Fruit fly (Drosophila melanogaster) whole organism, embryonic: ENCODE measurements around the gene Rtca.
A peak's percentile ranks its signal among the peaks of the same experiment; 100 is the strongest.

ENCODE experiments used
- BEAF-32 ChIP-seq: fragments of 200-800 bp; sonication (Bioruptor generic); optimal IDR thresholded peaks from 3 replicates; lab custom pipeline; 2017; ENCODE audit warnings: missing biosample characterization, missing genetic modification characterization, mild to moderate bottlenecking, moderate library complexity, missing genetic modification reagents
- CG10147 ChIP-seq: fragments of 200-800 bp; sonication (Bioruptor generic); optimal IDR thresholded peaks from 2 replicates; lab custom pipeline; 2019; ENCODE audit warnings: missing biosample characterization, mild to moderate bottlenecking, missing genetic modification characterization, moderate library complexity
- CG11560 ChIP-seq: fragments of 200-800 bp; sonication (Bioruptor generic); IDR thresholded peaks from 3 replicates; pipeline ENCODE4 v1.3.6; 2022; ENCODE audit warnings: missing biosample characterization, missing genetic modification characterization
- CG12236 ChIP-seq: fragments of 200-800 bp; sonication (Bioruptor generic); optimal IDR thresholded peaks from 2 replicates; lab custom pipeline; 2016; ENCODE audit warnings: missing biosample characterization, missing genetic modification characterization
- CG12299 ChIP-seq: fragments of 200-800 bp; sonication (Bioruptor generic); optimal IDR thresholded peaks from 2 replicates; lab custom pipeline; 2018; ENCODE audit warnings: missing biosample characterization, mild to moderate bottlenecking, missing genetic modification characterization
- CG1233 ChIP-seq: fragments of 200-800 bp; sonication (Bioruptor generic); optimal IDR thresholded peaks from 4 replicates; lab custom pipeline; 2018; ENCODE audit warnings: missing biosample characterization, mild to moderate bottlenecking, missing genetic modification characterization
- CG14965 ChIP-seq: fragments of 200-800 bp; sonication (Bioruptor generic); optimal IDR thresholded peaks from 2 replicates; lab custom pipeline; 2016; ENCODE audit warnings: missing biosample characterization, missing genetic modification characterization, borderline replicate concordance
- CG17568 ChIP-seq: fragments of 200-800 bp; sonication (Bioruptor generic); optimal IDR thresholded peaks from 2 replicates; lab custom pipeline; 2018; ENCODE audit warnings: missing biosample characterization, mild to moderate bottlenecking, missing genetic modification characterization, moderate library complexity
- CG17829 ChIP-seq: fragments of 200-800 bp; optimal IDR thresholded peaks from 2 replicates; lab custom pipeline; 2019; ENCODE audit warnings: missing biosample characterization, mild to moderate bottlenecking, missing genetic modification characterization, moderate library complexity
- CG18599 ChIP-seq: fragments of 200-800 bp; sonication (Bioruptor generic); optimal IDR thresholded peaks from 3 replicates; lab custom pipeline; 2017; ENCODE audit warnings: missing biosample characterization, missing genetic modification characterization, mild to moderate bottlenecking, moderate library complexity, missing genetic modification reagents
- CG2129 ChIP-seq: fragments of 200-800 bp; sonication (Bioruptor generic); IDR thresholded peaks from 2 replicates; pipeline ENCODE4 v1.3.6; 2022; ENCODE audit warnings: missing biosample characterization, missing genetic modification characterization; ENCODE audit not compliant: partially characterized antibody
- CG34224 ChIP-seq: fragments of 200-800 bp; sonication (Bioruptor generic); IDR thresholded peaks from 3 replicates; pipeline ENCODE4 v1.3.6; 2022; ENCODE audit warnings: missing biosample characterization, missing genetic modification characterization; ENCODE audit not compliant: partially characterized antibody
- CG4282 ChIP-seq: fragments of 200-800 bp; sonication (Bioruptor generic); optimal IDR thresholded peaks from 2 replicates; lab custom pipeline; 2016; ENCODE audit warnings: missing biosample characterization, missing genetic modification characterization
- CG6654 ChIP-seq: fragments of 200-800 bp; sonication (Bioruptor generic); optimal IDR thresholded peaks from 2 replicates; lab custom pipeline; 2017; ENCODE audit warnings: missing biosample characterization, mild to moderate bottlenecking, missing genetic modification characterization
- E2f1 ChIP-seq: fragments of 200-800 bp; sonication (Bioruptor generic); IDR thresholded peaks from 2 replicates; pipeline ENCODE4 v1.3.6; 2022; ENCODE audit warnings: missing biosample characterization, missing genetic modification characterization
- Ets97D ChIP-seq: fragments of 200-800 bp; sonication (Bioruptor generic); optimal IDR thresholded peaks from 3 replicates; lab custom pipeline; 2016; ENCODE audit warnings: missing biosample characterization, missing genetic modification characterization
- Fer1 ChIP-seq: fragments of 200-800 bp; sonication (Bioruptor generic); optimal IDR thresholded peaks from 2 replicates; lab custom pipeline; 2017; ENCODE audit warnings: missing biosample characterization, mild to moderate bottlenecking, missing genetic modification characterization
- HLH3B ChIP-seq: fragments of 200-800 bp; sonication (Bioruptor generic); IDR thresholded peaks from 2 replicates; pipeline ENCODE4 v1.3.6; 2022; ENCODE audit warnings: missing biosample characterization, missing genetic modification characterization
- Hsf ChIP-seq: fragments of 200-800 bp; sonication (Bioruptor generic); optimal IDR thresholded peaks from 3 replicates; lab custom pipeline; 2016; ENCODE audit warnings: missing biosample characterization, missing genetic modification characterization
- Lhr ChIP-seq: fragments of 200-800 bp; sonication (Bioruptor generic); optimal IDR thresholded peaks from 3 replicates; lab custom pipeline; 2017; ENCODE audit warnings: mild to moderate bottlenecking, missing biosample characterization, missing genetic modification reagents, missing genetic modification characterization
- MBD-R2 ChIP-seq: fragments of 200-800 bp; sonication (Bioruptor generic); IDR thresholded peaks from 2 replicates; pipeline ENCODE4 v1.3.6; 2022; ENCODE audit warnings: missing biosample characterization, missing genetic modification characterization
- NC2β ChIP-seq: fragments of 200-800 bp; sonication (Bioruptor generic); optimal IDR thresholded peaks from 2 replicates; lab custom pipeline; 2016; ENCODE audit warnings: missing biosample characterization, missing genetic modification characterization
- Neu2 ChIP-seq: fragments of 200-800 bp; sonication (Bioruptor generic); optimal IDR thresholded peaks from 3 replicates; lab custom pipeline; 2016; ENCODE audit warnings: missing biosample characterization, missing genetic modification characterization, borderline replicate concordance
- Scr ChIP-seq: fragments of 200-800 bp; sonication (Bioruptor generic); IDR thresholded peaks from 2 replicates; pipeline ENCODE4 v1.3.6; 2022; ENCODE audit warnings: missing biosample characterization, missing genetic modification characterization; ENCODE audit not compliant: partially characterized antibody
- Sox100B ChIP-seq: fragments of 200-800 bp; sonication (Bioruptor generic); optimal IDR thresholded peaks from 3 replicates; lab custom pipeline; 2018; ENCODE audit warnings: missing biosample characterization, mild to moderate bottlenecking, missing genetic modification characterization
- Spps ChIP-seq: fragments of 200-800 bp; sonication (Bioruptor generic); optimal IDR thresholded peaks from 2 replicates; lab custom pipeline; 2018; ENCODE audit warnings: missing biosample characterization, mild to moderate bottlenecking, missing genetic modification characterization
- aop ChIP-seq: fragments of 200-800 bp; sonication (Bioruptor generic); IDR thresholded peaks from 2 replicates; pipeline ENCODE4 v1.3.6; 2022; ENCODE audit warnings: missing biosample characterization, missing genetic modification characterization
- ara ChIP-seq: fragments of 200-800 bp; sonication (Bioruptor generic); IDR thresholded peaks from 2 replicates; pipeline ENCODE4 v1.3.6; 2022; ENCODE audit warnings: missing biosample characterization, missing genetic modification characterization
- caup ChIP-seq: fragments of 200-800 bp; sonication (Bioruptor generic); optimal IDR thresholded peaks from 3 replicates; lab custom pipeline; 2017; ENCODE audit warnings: missing biosample characterization, mild to moderate bottlenecking, missing genetic modification characterization, moderate library complexity; ENCODE audit not compliant: severe bottlenecking
- chm ChIP-seq: fragments of 200-800 bp; sonication (Bioruptor generic); IDR thresholded peaks from 2 replicates; pipeline ENCODE4 v1.3.6; 2022; ENCODE audit warnings: missing biosample characterization, missing genetic modification characterization
- dan ChIP-seq: fragments of 200-800 bp; sonication (Bioruptor generic); IDR thresholded peaks from 2 replicates; pipeline ENCODE4 v1.3.6; 2022; ENCODE audit warnings: missing biosample characterization, missing genetic modification characterization
- en ChIP-seq: fragments of 200-800 bp; sonication (Bioruptor generic); optimal IDR thresholded peaks from 2 replicates; lab custom pipeline; 2016; ENCODE audit warnings: missing biosample characterization, missing genetic modification characterization
- gt ChIP-seq: fragments of 200-800 bp; sonication (Bioruptor generic); IDR thresholded peaks from 2 replicates; pipeline ENCODE4 v1.3.6; 2022; ENCODE audit warnings: missing biosample characterization, missing genetic modification characterization
- h ChIP-seq: fragments of >200 bp; optimal IDR thresholded peaks from 2 replicates; lab custom pipeline; 2017
- hkb ChIP-seq, 2 experiments: fragments of 200-800 bp in 1 of 2; fragments of >200 bp in 1 of 2; sonication (Bioruptor generic) in 1 of 2; IDR thresholded peaks in 1 of 2; optimal IDR thresholded peaks in 1 of 2; 2 replicates each; pipeline versions ENCODE4 v1.3.6 to Lab custom; 2017 to 2022; ENCODE audit warnings: missing biosample characterization in 1 of 2, missing genetic modification characterization in 1 of 2
- jing ChIP-seq: fragments of 200-800 bp; sonication (Bioruptor generic); optimal IDR thresholded peaks from 2 replicates; lab custom pipeline; 2018; ENCODE audit warnings: missing biosample characterization, mild to moderate bottlenecking, missing genetic modification characterization
- ken ChIP-seq: fragments of 200-800 bp; sonication (Bioruptor generic); IDR thresholded peaks from 3 replicates; pipeline ENCODE4 v1.3.6; 2022; ENCODE audit warnings: missing biosample characterization, missing genetic modification characterization
- lab ChIP-seq: fragments of 200-800 bp; sonication (Bioruptor generic); optimal IDR thresholded peaks from 3 replicates; lab custom pipeline; 2017; ENCODE audit warnings: missing biosample characterization, missing genetic modification characterization, mild to moderate bottlenecking, moderate library complexity, missing genetic modification reagents
- luna ChIP-seq: fragments of 200-800 bp; sonication (Bioruptor generic); optimal IDR thresholded peaks from 2 replicates; lab custom pipeline; 2016; ENCODE audit warnings: missing biosample characterization, missing genetic modification characterization
- oc ChIP-seq: fragments of 200-800 bp; sonication (Bioruptor generic); optimal IDR thresholded peaks from 2 replicates; lab custom pipeline; 2018; ENCODE audit warnings: missing biosample characterization, mild to moderate bottlenecking, missing genetic modification characterization, moderate library complexity
- odd ChIP-seq: fragments of 200-800 bp; sonication (Bioruptor generic); optimal IDR thresholded peaks from 2 replicates; lab custom pipeline; 2017; ENCODE audit warnings: missing biosample characterization, mild to moderate bottlenecking, missing genetic modification characterization
- p53 ChIP-seq: fragments of 200-800 bp; sonication (Bioruptor generic); optimal IDR thresholded peaks from 2 replicates; lab custom pipeline; 2016; ENCODE audit warnings: missing biosample characterization, missing genetic modification characterization
- phol ChIP-seq: fragments of 200-800 bp; sonication (Bioruptor generic); optimal IDR thresholded peaks from 3 replicates; lab custom pipeline; 2018; ENCODE audit warnings: missing biosample characterization, mild to moderate bottlenecking, missing genetic modification characterization, moderate library complexity
- pros ChIP-seq: fragments of 200-800 bp; sonication (Bioruptor generic); optimal IDR thresholded peaks from 3 replicates; lab custom pipeline; 2019; ENCODE audit warnings: missing biosample characterization, mild to moderate bottlenecking, missing genetic modification characterization, moderate library complexity
- pzg ChIP-seq: fragments of 200-800 bp; sonication (Bioruptor generic); optimal IDR thresholded peaks from 3 replicates; lab custom pipeline; 2018; ENCODE audit warnings: missing biosample characterization, mild to moderate bottlenecking, missing genetic modification characterization, moderate library complexity
- slbo ChIP-seq: fragments of 200-800 bp; sonication (Bioruptor generic); IDR thresholded peaks from 2 replicates; pipeline ENCODE4 v1.3.6; 2022; ENCODE audit warnings: missing biosample characterization, missing genetic modification characterization
- slou ChIP-seq: fragments of 200-800 bp; sonication (Bioruptor generic); optimal IDR thresholded peaks from 3 replicates; lab custom pipeline; 2016; ENCODE audit warnings: missing biosample characterization, missing genetic modification characterization
- so ChIP-seq: fragments of 200-800 bp; sonication (Bioruptor generic); IDR thresholded peaks from 3 replicates; pipeline ENCODE4 v1.3.6; 2022; ENCODE audit warnings: missing biosample characterization, missing genetic modification characterization
- ssp ChIP-seq: fragments of 200-800 bp; sonication (Bioruptor generic); IDR thresholded peaks from 2 replicates; pipeline ENCODE4 v1.3.6; 2022; ENCODE audit warnings: missing biosample characterization, missing genetic modification characterization
- tap ChIP-seq: fragments of 200-800 bp; optimal IDR thresholded peaks from 3 replicates; lab custom pipeline; 2019; ENCODE audit warnings: missing biosample characterization, mild to moderate bottlenecking, missing genetic modification characterization, moderate library complexity
- wor ChIP-seq: fragments of 200-800 bp; sonication (Bioruptor generic); IDR thresholded peaks from 2 replicates; pipeline ENCODE4 v1.3.6; 2022; ENCODE audit warnings: missing biosample characterization, missing genetic modification characterization

Gene Rtca

DNA sequence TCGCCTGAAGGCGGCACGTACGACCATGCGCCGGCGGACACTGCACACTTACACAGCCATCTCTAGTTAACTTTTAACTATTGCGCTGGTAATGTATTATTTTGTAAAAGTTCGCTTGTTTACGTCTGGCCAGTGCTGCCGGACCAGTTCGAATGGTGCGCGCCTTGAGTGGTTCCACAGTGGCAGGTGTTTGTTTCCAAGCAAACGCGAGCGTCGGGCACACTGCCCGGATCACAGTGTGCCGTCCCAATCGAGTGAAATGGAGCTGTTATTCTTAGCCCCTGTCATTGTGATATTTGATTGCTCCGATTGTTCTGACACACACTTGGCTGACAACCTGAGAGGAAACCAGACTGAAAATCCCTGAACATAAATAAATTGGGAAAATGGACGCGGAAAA, 1.1 kb downstream of the Rtca start, which contains the start of gene CG4199 (continued):
- TF ChIP-seq slou (GFP tag; lab: Kevin White, UChicago) = no peak
- TF ChIP-seq Fer1 (GFP tag; lab: Kevin White, UChicago) = peak; percentile 25
- TF ChIP-seq Spps (tag; lab: Kevin White, UChicago) = no peak
- TF ChIP-seq lab = peak; percentile 32
- no peak for TF ChIP-seq wor (GFP tag; lab: Robert Waterston, UW)
- no peak for TF ChIP-seq gt (GFP tag; lab: Robert Waterston, UW)
- no peak for TF ChIP-seq NC2β
- no peak for TF ChIP-seq caup (GFP tag; lab: Kevin White, UChicago)
- no peak for TF ChIP-seq ara (GFP tag; lab: Robert Waterston, UW)
- no peak for TF ChIP-seq ken
- TF ChIP-seq slbo (GFP tag; lab: Robert Waterston, UW) = peak; percentile 34; the same call in 1 of the 2 replicates
- TF ChIP-seq MBD-R2 (GFP tag; lab: Robert Waterston, UW) = peak; percentile 95
- no peak for TF ChIP-seq Neu2
- TF ChIP-seq Scr = no peak; the same call in 1 of the 2 replicates
- TF ChIP-seq chm = 0 out of 2 replicates have a peak, but pooled peaks have one; percentile 24
- TF ChIP-seq CG1233 (GFP tag; lab: Kevin White, UChicago) = no peak
- no peak for TF ChIP-seq jing
- no peak for TF ChIP-seq CG34224 (GFP tag; lab: Robert Waterston, UW)
- TF ChIP-seq CG10147 (GFP tag; lab: Kevin White, UChicago) = no peak
- TF ChIP-seq dan (GFP tag; lab: Robert Waterston, UW) = no peak
- TF ChIP-seq luna = peak; percentile 15
- no peak for TF ChIP-seq CG12299
- TF ChIP-seq p53 (GFP tag; lab: Kevin White, UChicago) = no peak
- no peak for TF ChIP-seq HLH3B
- no peak for TF ChIP-seq odd (GFP tag; lab: Kevin White, UChicago)
- TF ChIP-seq phol (tag; lab: Kevin White, UChicago) = no peak
- TF ChIP-seq pzg (GFP tag; lab: Kevin White, UChicago) = peak; percentile 89
- TF ChIP-seq tap (tag; lab: Kevin White, UChicago) = no peak
- TF ChIP-seq aop (GFP tag; lab: Robert Waterston, UW) = no peak
- no peak for TF ChIP-seq oc
- peak; percentile 18 for TF ChIP-seq CG17829 (tag; lab: Kevin White, UChicago)
- no peak for TF ChIP-seq CG14965 (GFP tag; lab: Kevin White, UChicago)
- TF ChIP-seq CG18599 (GFP tag; lab: Kevin White, UChicago) = no peak
- peak; percentile 49 for TF ChIP-seq BEAF-32
- no peak for TF ChIP-seq ssp (GFP tag; lab: Robert Waterston, UW)
- no peak for TF ChIP-seq CG6654 (GFP tag; lab: Kevin White, UChicago)
- no peak for TF ChIP-seq so
- no peak for TF ChIP-seq E2f1
- peak; percentile 32 for TF ChIP-seq Lhr (GFP tag; lab: Kevin White, UChicago)
- TF ChIP-seq pros (GFP tag; lab: Kevin White, UChicago) = no peak
- no peak for TF ChIP-seq en (GFP tag; lab: Kevin White, UChicago)
- no peak for TF ChIP-seq CG2129 (GFP tag; lab: Robert Waterston, UW)
- TF ChIP-seq Hsf (GFP tag; lab: Kevin White, UChicago) = no peak
- no peak for TF ChIP-seq hkb (optimal IDR thresholded peaks at IDR 0.05; lab: Kevin White, UChicago)
- no peak for TF ChIP-seq hkb (GFP tag; IDR thresholded peaks at IDR 0.05; lab: Robert Waterston, UW)
- peak; percentile 41 for TF ChIP-seq Ets97D
- no peak for TF ChIP-seq Sox100B (GFP tag; lab: Kevin White, UChicago)
- TF ChIP-seq CG11560 = no peak
- no peak for TF ChIP-seq CG4282 (GFP tag; lab: Kevin White, UChicago)
- TF ChIP-seq CG17568 (GFP tag; lab: Kevin White, UChicago) = no peak
- no peak for TF ChIP-seq h (lab: Kevin White, UChicago)
- no peak for TF ChIP-seq CG12236 (GFP tag; lab: Kevin White, UChicago)
